Worm (Caenorhabditis elegans): Measurements from ENCODE around the gene F47H4.2.

ce11 chrV:17322397-17322909, 30.7 kb upstream of the F47H4.2 start, which contains the start of gene F31E9.3:
- TF ChIP-seq med-1 (GFP tag; optimal IDR thresholded peaks at IDR 0.05; ENCODE audit: insufficient read depth) (no peak), klf-2 (GFP tag; conservative IDR thresholded peaks at IDR 0.05) (no peak), ref-1 (GFP tag; conservative IDR thresholded peaks at IDR 0.05) (no peak), cog-1 (tag; optimal IDR thresholded peaks at IDR 0.05) (no peak)

All from whole organism, midembryonic.